Worm (Caenorhabditis elegans) whole organism, midembryonic: ENCODE data around the gene smrc-1.

Experiments
- T22C8.4 ChIP-seq: fragments of 200-800 bp; sonication (Bioruptor generic); IDR thresholded peaks from 2 replicates; pipeline ENCODE4 v1.3.6; 2022; ENCODE audit warnings: missing genetic modification characterization, missing compliant biosample characterization
- cog-1 ChIP-seq: sonication (generic microtip); optimal IDR thresholded peaks from 2 replicates; lab custom pipeline; 2016; ENCODE audit warnings: missing genetic modification characterization, missing compliant biosample characterization
- flt-1 ChIP-seq: fragments of 200-800 bp; sonication (Bioruptor generic); IDR thresholded peaks from 2 replicates; pipeline ENCODE4 v1.3.6; 2022; ENCODE audit warnings: missing genetic modification characterization, missing compliant biosample characterization
- klf-2 ChIP-seq: fragments of 200-800 bp; sonication (Bioruptor generic); conservative IDR thresholded peaks from 2 replicates; pipeline ENCODE4 v1.3.6; 2022; ENCODE audit warnings: missing genetic modification reagents, missing genetic modification characterization, missing compliant biosample characterization
- med-1 ChIP-seq: sonication (generic microtip); optimal IDR thresholded peaks from 2 replicates; lab custom pipeline; 2017; ENCODE audit warnings: missing genetic modification characterization, mild to moderate bottlenecking, missing compliant biosample characterization, antibody characterized with exemption, missing genetic modification reagents; ENCODE audit not compliant: insufficient read depth
- ref-1 ChIP-seq: fragments of 200-800 bp; sonication (Bioruptor generic); conservative IDR thresholded peaks from 2 replicates; pipeline ENCODE4 v1.3.6; 2022; ENCODE audit warnings: missing genetic modification reagents, missing genetic modification characterization, missing compliant biosample characterization
- tab-1 ChIP-seq: fragments of 200-800 bp; sonication (Bioruptor generic); IDR thresholded peaks from 2 replicates; pipeline ENCODE4 v1.3.6; 2022; ENCODE audit warnings: missing genetic modification characterization, missing compliant biosample characterization
- ztf-23 ChIP-seq: fragments of 200-800 bp; sonication (Bioruptor generic); IDR thresholded peaks from 2 replicates; pipeline ENCODE4 v1.3.6; 2022; ENCODE audit warnings: missing genetic modification reagents, missing genetic modification characterization, missing compliant biosample characterization
- ztf-29 ChIP-seq: fragments of 200-800 bp; sonication (Bioruptor generic); IDR thresholded peaks from 2 replicates; pipeline ENCODE4 v1.3.6; 2022; ENCODE audit warnings: missing genetic modification reagents, missing genetic modification characterization, missing compliant biosample characterization

ce11 chrIII:6367712-6368111 is 23.0 kb upstream of the smrc-1 start, which contains the start of the genes C56G2.15 and thoc-2:
- TF ChIP-seq med-1: no peak
- no peak for TF ChIP-seq cog-1
- no peak for TF ChIP-seq tab-1 (GFP tag; lab: Robert Waterston, UW)
- no peak for TF ChIP-seq klf-2
- TF ChIP-seq ztf-29: no peak
- no peak for TF ChIP-seq ref-1
- TF ChIP-seq ztf-23 (GFP tag; lab: Robert Waterston, UW): no peak
- no peak for TF ChIP-seq flt-1 (GFP tag; lab: Robert Waterston, UW)
- TF ChIP-seq T22C8.4 (GFP tag; lab: Robert Waterston, UW): no peak
